Fruit fly (Drosophila melanogaster) S2 (cell line): Measurements from ENCODE around the gene CG15812.

Experiments
- CG8478 ChIP-seq: fragments of >200 bp; optimal IDR thresholded peaks from 2 replicates; lab custom pipeline; 2018
- CTCF ChIP-seq, 2 experiments: fragments of >200 bp; optimal IDR thresholded peaks; 2 replicates each; lab custom pipeline; 2018

dm6 chr3L:3189647-3190046, 29.9 kb downstream of the CG15812 start, which contains the start of the genes CG42525 and CG14958:
- TF ChIP-seq CG8478: no peak
- TF ChIP-seq CTCF (optimal IDR thresholded peaks at IDR 0.05; lab: Kevin White, UChicago): no peak
